Worm (Caenorhabditis elegans) whole organism, mixed stage, embryonic: ENCODE data around the gene F13A7.1.

Source experiments
- ces-1 ChIP-seq: fragments of 150-350 bp; optimal IDR thresholded peaks from 2 replicates; lab custom pipeline; 2014; ENCODE audit warnings: missing biosample characterization, missing genetic modification reagents, missing genetic modification characterization
- ham-2 ChIP-seq: fragments of 200-800 bp; sonication (Bioruptor generic); optimal IDR thresholded peaks from 2 replicates; lab custom pipeline; 2018; ENCODE audit warnings: mild to moderate bottlenecking, missing genetic modification characterization, missing compliant biosample characterization
- pha-4 ChIP-seq: fragments of 150-350 bp; optimal IDR thresholded peaks from 2 replicates; lab custom pipeline; 2018; ENCODE audit warnings: missing biosample characterization, missing genetic modification reagents, missing genetic modification characterization
- snpc-4 ChIP-seq: fragments of 150-350 bp; optimal IDR thresholded peaks from 2 replicates; lab custom pipeline; 2014; ENCODE audit warnings: missing biosample characterization, missing genetic modification characterization
- unc-62 ChIP-seq: fragments of 150-350 bp; optimal IDR thresholded peaks from 2 replicates; lab custom pipeline; 2014; ENCODE audit warnings: missing biosample characterization, missing genetic modification reagents, missing genetic modification characterization

DNA sequence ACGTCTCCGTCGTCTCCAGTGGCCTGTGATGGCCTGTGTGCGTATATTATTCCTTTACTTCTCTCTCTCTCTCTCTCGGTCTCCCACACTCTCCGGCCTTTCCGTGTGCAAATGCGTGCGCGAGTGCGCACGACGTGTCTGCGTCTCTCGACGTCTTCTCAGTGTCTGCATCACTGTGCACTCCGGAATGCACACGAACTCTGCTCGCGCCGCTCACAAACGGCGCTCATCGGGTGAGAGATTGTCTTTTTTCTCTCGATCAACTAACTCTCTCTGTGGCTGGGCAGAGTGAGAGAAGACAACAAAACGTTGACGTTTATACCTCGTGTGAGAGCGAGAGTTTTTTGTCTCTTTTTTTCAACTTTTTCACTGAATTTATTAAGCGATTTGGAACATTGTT is 21.8 kb downstream of the F13A7.1 start:
- TF ChIP-seq ham-2 (GFP tag; lab: Kevin White, UChicago): peak; percentile 55
- TF ChIP-seq pha-4 (tag; lab: Kevin White, UChicago): peak; percentile 70
- peak; percentile 47 for TF ChIP-seq unc-62
- TF ChIP-seq snpc-4 (tag; lab: Kevin White, UChicago): no peak
- TF ChIP-seq ces-1: peak; percentile 76
